Fruit fly (Drosophila melanogaster): ENCODE data around the gene scu.

The scu gene

DNA sequence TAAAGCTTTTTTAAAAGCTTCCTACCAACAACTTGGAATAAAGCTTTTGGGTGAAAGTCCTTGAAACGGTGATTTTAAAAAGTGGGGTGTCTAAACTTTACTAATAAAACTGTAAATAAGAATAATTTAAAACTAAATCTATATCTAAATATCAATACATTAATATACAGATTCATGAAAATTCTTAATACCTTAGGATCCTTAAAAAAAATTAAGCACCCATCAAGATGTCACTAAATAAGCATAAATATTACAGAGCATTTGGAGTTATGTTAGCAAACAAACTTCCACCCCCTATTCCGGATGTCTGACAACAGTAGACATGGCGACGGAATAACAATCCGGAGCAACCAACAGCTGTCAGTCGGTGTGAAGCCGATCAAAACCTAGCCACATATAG, 26.9 kb upstream of the scu start, which contains the start of gene Dhc16F:
TSS of gene Dhc16F (plus strand) at position 301 of the 400 bp plus-strand sequence.
- no peak for TF ChIP-seq CG15710 (tag; optimal IDR thresholded peaks at IDR 0.05)
- no peak for TF ChIP-seq fd96Ca (GFP tag; IDR thresholded peaks at IDR 0.05)

- TF ChIP-seq CG32121 (GFP tag; IDR thresholded peaks at IDR 0.05) = no peak
- no peak for TF ChIP-seq Snoo (tag; optimal IDR thresholded peaks at IDR 0.05)
- no peak for TF ChIP-seq CG8301 (tag; optimal IDR thresholded peaks at IDR 0.05)
- TF ChIP-seq rn (GFP tag; IDR thresholded peaks at IDR 0.05) = no peak
- no peak for TF ChIP-seq CG12605 (GFP tag; IDR thresholded peaks at IDR 0.05)
- no peak for TF ChIP-seq EcR (GFP tag; optimal IDR thresholded peaks at IDR 0.05)
- TF ChIP-seq CG14655 (GFP tag; optimal IDR thresholded peaks at IDR 0.05) = no peak
- no peak for TF ChIP-seq gl (tag; optimal IDR thresholded peaks at IDR 0.05)
- no peak for TF ChIP-seq CG15710 (tag; optimal IDR thresholded peaks at IDR 0.05)
- TF ChIP-seq CG4496 (GFP tag; IDR thresholded peaks at IDR 0.05) = no peak
- TF ChIP-seq Pif1A (GFP tag; optimal IDR thresholded peaks at IDR 0.05) = no peak
- TF ChIP-seq Pif1B (GFP tag; optimal IDR thresholded peaks at IDR 0.05) = no peak
- TF ChIP-seq CG9948 (tag; optimal IDR thresholded peaks at IDR 0.05) = no peak
- no peak for TF ChIP-seq CG8159 (tag; optimal IDR thresholded peaks at IDR 0.05)
- no peak for TF ChIP-seq D1 (tag; optimal IDR thresholded peaks at IDR 0.05)
- no peak for TF ChIP-seq CG13204 (GFP tag; optimal IDR thresholded peaks at IDR 0.05)
- TF ChIP-seq CG17806 (tag; optimal IDR thresholded peaks at IDR 0.05) = no peak
- no peak for TF ChIP-seq Ets98B (GFP tag; IDR thresholded peaks at IDR 0.05)
- TF ChIP-seq fd96Ca (GFP tag; IDR thresholded peaks at IDR 0.05) = no peak
Observed at dm6 chrX:18082674-18083073, 8.4 kb upstream of the scu start.

DNA sequence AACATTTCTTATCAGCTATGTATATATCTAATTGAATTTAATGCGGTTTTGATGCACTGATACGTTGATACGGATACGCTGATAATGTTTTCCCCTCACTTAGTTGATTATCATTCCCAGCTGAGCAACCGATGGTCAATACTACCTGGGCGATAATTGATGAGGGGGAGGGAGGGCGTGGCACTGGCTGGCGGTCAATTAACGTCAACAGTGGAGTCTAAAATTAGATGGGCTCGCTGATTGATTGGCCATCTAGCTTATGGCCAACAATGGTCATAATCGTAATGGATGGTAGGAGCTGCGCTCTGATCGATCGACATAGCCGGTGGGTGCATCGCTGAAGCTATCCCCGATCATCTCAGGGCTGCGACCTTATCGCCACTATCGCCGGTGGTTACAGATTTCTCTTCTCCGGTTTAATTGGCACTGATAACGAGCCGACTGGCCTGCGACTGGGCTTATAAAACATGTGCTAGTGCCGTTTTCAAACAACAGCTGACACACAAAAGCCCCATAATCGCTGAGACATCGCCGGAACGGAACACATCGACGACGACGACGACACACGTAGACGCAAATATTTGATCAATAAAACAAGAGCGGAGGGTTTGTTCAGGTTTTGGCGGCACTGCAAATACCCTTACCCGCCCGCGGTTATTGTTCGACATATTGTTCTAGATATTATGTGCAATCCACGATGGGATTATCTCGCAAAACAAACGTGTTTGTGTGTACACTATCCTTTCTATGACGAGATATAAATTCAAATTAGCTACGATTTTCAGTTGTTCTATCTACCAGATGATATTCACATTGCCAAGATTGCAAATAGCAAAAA, 7.3 kb upstream of the scu start:
- TF ChIP-seq CG15710 (tag; optimal IDR thresholded peaks at IDR 0.05) = no peak
- peak; percentile 35; the same call in 1 of the 2 replicates for TF ChIP-seq CG32121 (GFP tag; IDR thresholded peaks at IDR 0.05)
- TF ChIP-seq CG9948 (tag; optimal IDR thresholded peaks at IDR 0.05) = no peak
- TF ChIP-seq Pif1B (GFP tag; optimal IDR thresholded peaks at IDR 0.05) = no peak
- TF ChIP-seq CG8159 (tag; optimal IDR thresholded peaks at IDR 0.05) = no peak
- no peak for TF ChIP-seq Ets98B (GFP tag; IDR thresholded peaks at IDR 0.05)
- no peak for TF ChIP-seq Pif1A (GFP tag; optimal IDR thresholded peaks at IDR 0.05)
- no peak for TF ChIP-seq EcR (GFP tag; optimal IDR thresholded peaks at IDR 0.05)

- TF ChIP-seq CG8301 (tag; optimal IDR thresholded peaks at IDR 0.05) = no peak
- 0 out of 2 replicates have a peak, but pooled peaks have one; percentile 24 for TF ChIP-seq CG32121 (GFP tag; IDR thresholded peaks at IDR 0.05)
Observed at dm6 chrX:18084614-18085469, 6.2 kb upstream of the scu start.

dm6 chrX:18085470-18085797, 5.6 kb upstream of the scu start, which contains the start of gene Ada3:
Gene Ada3 (plus strand): TSS chrX:18085761.
- TF ChIP-seq Pif1A (GFP tag; optimal IDR thresholded peaks at IDR 0.05) (peak; percentile 62), CG12605 (GFP tag; IDR thresholded peaks at IDR 0.05) (0 out of 2 replicates have a peak, but pooled peaks have one; percentile 22), D1 (tag; optimal IDR thresholded peaks at IDR 0.05) (no peak), CG10348 (GFP tag; IDR thresholded peaks at IDR 0.05) (no peak), CG32121 (GFP tag; IDR thresholded peaks at IDR 0.05) (0 out of 2 replicates have a peak, but pooled peaks have one; percentile 27), Pif1B (GFP tag; optimal IDR thresholded peaks at IDR 0.05) (peak; percentile 36), CG4496 (GFP tag; IDR thresholded peaks at IDR 0.05) (peak; percentile 77), CG34367 (tag; optimal IDR thresholded peaks at IDR 0.05) (peak; percentile 48), CG9948 (tag; optimal IDR thresholded peaks at IDR 0.05) (peak; percentile 71), CG17806 (tag; optimal IDR thresholded peaks at IDR 0.05) (peak; percentile 57), CG8301 (tag; optimal IDR thresholded peaks at IDR 0.05) (peak; percentile 60), Snoo (tag; optimal IDR thresholded peaks at IDR 0.05) (peak; percentile 70), CG15710 (tag; optimal IDR thresholded peaks at IDR 0.05) (peak; percentile 74), gl (tag; optimal IDR thresholded peaks at IDR 0.05) (no peak), CG13204 (GFP tag; optimal IDR thresholded peaks at IDR 0.05) (peak; percentile 18), EcR (GFP tag; optimal IDR thresholded peaks at IDR 0.05) (no peak), Ets98B (GFP tag; IDR thresholded peaks at IDR 0.05) (peak; percentile 66), fd96Ca (GFP tag; IDR thresholded peaks at IDR 0.05) (peak; percentile 59; the same call in 2 of the 3 replicates), rn (GFP tag; IDR thresholded peaks at IDR 0.05) (peak; percentile 30; the same call in 1 of the 2 replicates), CG14655 (GFP tag; optimal IDR thresholded peaks at IDR 0.05) (peak; percentile 73), CG8159 (tag; optimal IDR thresholded peaks at IDR 0.05) (peak; percentile 72)

DNA sequence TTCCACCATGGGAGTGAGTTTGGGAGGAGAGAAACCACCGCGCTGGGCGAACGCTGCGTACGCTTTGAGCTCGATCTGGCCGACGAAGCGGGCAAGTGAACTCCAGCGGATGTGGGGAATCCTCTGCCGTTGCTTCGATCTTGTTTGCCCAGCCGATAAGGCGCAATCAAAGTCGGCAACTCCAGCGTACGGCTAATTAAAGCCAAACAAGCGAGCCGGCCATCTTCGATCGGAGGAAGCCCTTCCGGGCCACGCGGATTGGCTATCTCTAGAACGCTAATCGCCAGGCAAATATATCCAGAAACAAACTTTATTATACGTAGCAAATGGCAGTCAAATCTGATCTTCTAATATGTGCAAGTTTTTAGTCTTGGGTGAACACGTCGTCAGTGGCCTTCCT, 2.6 kb upstream of the scu start, which contains the start of gene CG7536:
TSS of gene CG7536 (minus strand) at position 101 of the 400 bp plus-strand sequence.
- no peak for TF ChIP-seq Pif1B (GFP tag; optimal IDR thresholded peaks at IDR 0.05)
- no peak for TF ChIP-seq EcR (GFP tag; optimal IDR thresholded peaks at IDR 0.05)
- no peak for TF ChIP-seq CG13204 (GFP tag; optimal IDR thresholded peaks at IDR 0.05)
- TF ChIP-seq CG10348 (GFP tag; IDR thresholded peaks at IDR 0.05) = no peak
- no peak for TF ChIP-seq CG15710 (tag; optimal IDR thresholded peaks at IDR 0.05)
- no peak for TF ChIP-seq CG8301 (tag; optimal IDR thresholded peaks at IDR 0.05)
- TF ChIP-seq rn (GFP tag; IDR thresholded peaks at IDR 0.05) = no peak
- TF ChIP-seq gl (tag; optimal IDR thresholded peaks at IDR 0.05) = no peak
- no peak for TF ChIP-seq Snoo (tag; optimal IDR thresholded peaks at IDR 0.05)
- TF ChIP-seq CG8159 (tag; optimal IDR thresholded peaks at IDR 0.05) = no peak
- TF ChIP-seq CG34367 (tag; optimal IDR thresholded peaks at IDR 0.05) = no peak
- TF ChIP-seq CG4496 (GFP tag; IDR thresholded peaks at IDR 0.05) = no peak
- no peak for TF ChIP-seq D1 (tag; optimal IDR thresholded peaks at IDR 0.05)
- TF ChIP-seq CG9948 (tag; optimal IDR thresholded peaks at IDR 0.05) = no peak
- TF ChIP-seq CG12605 (GFP tag; IDR thresholded peaks at IDR 0.05) = no peak
- TF ChIP-seq CG32121 (GFP tag; IDR thresholded peaks at IDR 0.05) = no peak
- no peak for TF ChIP-seq fd96Ca (GFP tag; IDR thresholded peaks at IDR 0.05)

Measured in whole organism, pupa.